Worm (Caenorhabditis elegans) whole organism, young adult: ENCODE data around the gene dsb-2.

Source experiments
- B0261.1 ChIP-seq: sonication (generic microtip); optimal IDR thresholded peaks from 2 replicates; lab custom pipeline; 2016; ENCODE audit warnings: mild to moderate bottlenecking, missing genetic modification characterization, moderate library complexity, missing compliant biosample characterization
- C17E4.6 ChIP-seq: fragments of 200-800 bp; sonication (Bioruptor generic); IDR thresholded peaks from 2 replicates; pipeline ENCODE4 v1.3.6; 2022; ENCODE audit warnings: missing genetic modification reagents, missing genetic modification characterization, missing compliant biosample characterization
- F33H1.4 ChIP-seq: fragments of 200-800 bp; sonication (Bioruptor generic); IDR thresholded peaks from 2 replicates; pipeline ENCODE4 v1.3.6; 2022; ENCODE audit warnings: missing genetic modification reagents, missing genetic modification characterization, missing compliant biosample characterization
- F39B2.1 ChIP-seq: fragments of 200-800 bp; sonication (Bioruptor generic); IDR thresholded peaks from 2 replicates; pipeline ENCODE4 v1.3.6; 2022; ENCODE audit warnings: missing genetic modification reagents, missing genetic modification characterization, missing compliant biosample characterization
- F55B11.4 ChIP-seq: sonication (generic microtip); optimal IDR thresholded peaks from 2 replicates; lab custom pipeline; 2016; ENCODE audit warnings: missing compliant biosample characterization, missing genetic modification characterization, borderline replicate concordance; ENCODE audit not compliant: insufficient read depth
- F57A8.1 ChIP-seq: fragments of 200-800 bp; sonication (Bioruptor generic); optimal IDR thresholded peaks from 2 replicates; lab custom pipeline; 2018; ENCODE audit warnings: mild to moderate bottlenecking, missing genetic modification characterization, moderate library complexity, missing compliant biosample characterization
- T26A5.8 ChIP-seq: sonication (generic microtip); optimal IDR thresholded peaks from 2 replicates; lab custom pipeline; 2016; ENCODE audit warnings: missing genetic modification characterization, missing compliant biosample characterization
- Y67H2A.10 ChIP-seq: fragments of 200-800 bp; sonication (Bioruptor generic); conservative IDR thresholded peaks from 2 replicates; pipeline ENCODE4 v1.3.6; 2022; ENCODE audit warnings: missing genetic modification reagents, missing genetic modification characterization, missing compliant biosample characterization
- Y95B8A.8 ChIP-seq: fragments of 200-800 bp; sonication (Bioruptor generic); IDR thresholded peaks from 2 replicates; pipeline ENCODE4 v1.3.6; 2022; ENCODE audit warnings: missing genetic modification reagents, missing genetic modification characterization, missing compliant biosample characterization
- atf-7 ChIP-seq: sonication (generic microtip); optimal IDR thresholded peaks from 2 replicates; lab custom pipeline; 2017; ENCODE audit warnings: mild to moderate bottlenecking, missing genetic modification characterization, missing compliant biosample characterization
- attf-3 ChIP-seq: fragments of 200-800 bp; sonication (Bioruptor generic); conservative IDR thresholded peaks from 2 replicates; pipeline ENCODE4 v1.3.6; 2022; ENCODE audit warnings: missing genetic modification reagents, missing genetic modification characterization, missing compliant biosample characterization
- attf-5 ChIP-seq: fragments of 200-800 bp; sonication (Bioruptor generic); optimal IDR thresholded peaks from 2 replicates; lab custom pipeline; 2018; ENCODE audit warnings: mild to moderate bottlenecking, missing genetic modification characterization, missing compliant biosample characterization
- cebp-1 ChIP-seq, 2 experiments: fragments of 200-800 bp in 1 of 2; sonication (Bioruptor generic) in 1 of 2; sonication (generic microtip) in 1 of 2; IDR thresholded peaks in 1 of 2; optimal IDR thresholded peaks in 1 of 2; 2 replicates each; pipeline versions ENCODE4 v1.3.6 to Lab custom; 2017 to 2022; ENCODE audit warnings: missing compliant biosample characterization in 2 of 2, missing genetic modification characterization in 2 of 2, mild to moderate bottlenecking in 1 of 2, missing genetic modification reagents in 1 of 2, moderate library complexity in 1 of 2
- dox-1 ChIP-seq: fragments of 200-800 bp; sonication (Bioruptor generic); IDR thresholded peaks from 2 replicates; pipeline ENCODE4 v1.3.6; 2022; ENCODE audit warnings: missing genetic modification reagents, missing genetic modification characterization, missing compliant biosample characterization
- dpl-1 ChIP-seq: fragments of 150-350 bp; optimal IDR thresholded peaks from 2 replicates; lab custom pipeline; 2014; ENCODE audit warnings: missing biosample characterization, missing genetic modification reagents, missing genetic modification characterization
- efl-1 ChIP-seq: fragments of 150-350 bp; optimal IDR thresholded peaks from 2 replicates; lab custom pipeline; 2014; ENCODE audit warnings: missing biosample characterization, missing genetic modification reagents, missing genetic modification characterization
- ets-4 ChIP-seq: fragments of 200-800 bp; sonication (Bioruptor generic); optimal IDR thresholded peaks from 2 replicates; lab custom pipeline; 2018; ENCODE audit warnings: mild to moderate bottlenecking, missing genetic modification characterization, missing compliant biosample characterization
- lin-40 ChIP-seq: sonication (generic microtip); optimal IDR thresholded peaks from 2 replicates; lab custom pipeline; 2016; ENCODE audit warnings: missing genetic modification characterization, mild to moderate bottlenecking, missing compliant biosample characterization, missing genotype, missing genetic modification reagents
- lsl-1 ChIP-seq: fragments of 200-800 bp; sonication (Bioruptor generic); optimal IDR thresholded peaks from 2 replicates; lab custom pipeline; 2018; ENCODE audit warnings: mild to moderate bottlenecking, missing genetic modification characterization, moderate library complexity, missing compliant biosample characterization
- madf-6 ChIP-seq: fragments of 200-800 bp; sonication (Bioruptor generic); IDR thresholded peaks from 2 replicates; pipeline ENCODE4 v1.3.6; 2022; ENCODE audit warnings: missing genetic modification reagents, missing genetic modification characterization, missing compliant biosample characterization
- nfya-1 ChIP-seq: sonication (generic microtip); optimal IDR thresholded peaks from 2 replicates; lab custom pipeline; 2017; ENCODE audit warnings: antibody characterized with exemption, missing compliant biosample characterization, missing genetic modification characterization, borderline replicate concordance; ENCODE audit not compliant: insufficient read depth
- nfyb-1 ChIP-seq: fragments of 200-800 bp; sonication (Bioruptor generic); IDR thresholded peaks from 2 replicates; pipeline ENCODE4 v1.3.6; 2022; ENCODE audit warnings: missing genetic modification reagents, missing genetic modification characterization, missing compliant biosample characterization
- nhr-80 ChIP-seq: sonication (generic microtip); optimal IDR thresholded peaks from 2 replicates; lab custom pipeline; 2016; ENCODE audit warnings: missing genetic modification characterization, missing compliant biosample characterization
- xnd-1 ChIP-seq: sonication (generic microtip); optimal IDR thresholded peaks from 2 replicates; lab custom pipeline; 2016; ENCODE audit warnings: missing genotype, missing genetic modification reagents, missing genetic modification characterization, missing compliant biosample characterization
- zfh-2 ChIP-seq: fragments of 200-800 bp; sonication (Bioruptor generic); conservative IDR thresholded peaks from 2 replicates; pipeline ENCODE4 v1.3.6; 2022; ENCODE audit warnings: missing genetic modification reagents, missing genetic modification characterization, missing compliant biosample characterization
- ztf-22 ChIP-seq: fragments of 200-800 bp; sonication (Bioruptor generic); optimal IDR thresholded peaks from 2 replicates; lab custom pipeline; 2018; ENCODE audit warnings: mild to moderate bottlenecking, missing genetic modification characterization, moderate library complexity, missing compliant biosample characterization
- ztf-25 ChIP-seq: fragments of 200-800 bp; sonication (Bioruptor generic); IDR thresholded peaks from 2 replicates; pipeline ENCODE4 v1.3.6; 2022; ENCODE audit warnings: missing genetic modification reagents, missing genetic modification characterization, missing compliant biosample characterization
- ztf-28 ChIP-seq: fragments of 200-800 bp; sonication (Bioruptor generic); IDR thresholded peaks from 2 replicates; pipeline ENCODE4 v1.3.6; 2022; ENCODE audit warnings: missing genetic modification reagents, missing genetic modification characterization, missing compliant biosample characterization
- ztf-3 ChIP-seq: fragments of 200-800 bp; sonication (Bioruptor generic); optimal IDR thresholded peaks from 2 replicates; lab custom pipeline; 2018; ENCODE audit warnings: mild to moderate bottlenecking, missing genetic modification characterization, missing compliant biosample characterization

The dsb-2 gene

ce11 chrII:14407332-14408270, 3.3 kb upstream of the dsb-2 start (continued):
- TF ChIP-seq ztf-22 = no peak
- no peak for TF ChIP-seq F39B2.1

ce11 chrII:14408312-14408711, 2.6 kb upstream of the dsb-2 start, which contains the start of gene F26H11.4:
Gene F26H11.4 (plus strand): TSS chrII:14408612.
- TF ChIP-seq lsl-1 = peak; percentile 70
- no peak for TF ChIP-seq ztf-25 (GFP tag; lab: Robert Waterston, UW)
- TF ChIP-seq B0261.1 (tag; lab: Kevin White, UChicago) = no peak
- TF ChIP-seq lin-40 (tag; lab: Kevin White, UChicago) = no peak
- TF ChIP-seq, all 124 proteins: peak for 1

- TF ChIP-seq ztf-3 (GFP tag; lab: Kevin White, UChicago) (no peak), efl-1 (GFP tag; lab: Kevin White, UChicago) (peak; percentile 7)
Measured at ce11 chrII:14413035-14413525, 2.2 kb downstream of the dsb-2 start, which contains the start of gene exl-1. Gene exl-1 (minus strand): TSS chrII:14413475.

- peak; percentile 57 for TF ChIP-seq F33H1.4 (GFP tag; lab: Robert Waterston, UW)
- peak; percentile 70 for TF ChIP-seq lsl-1
- no peak for TF ChIP-seq Y95B8A.8 (GFP tag; lab: Robert Waterston, UW)
- TF ChIP-seq F57A8.1 (GFP tag; lab: Kevin White, UChicago) = no peak
- no peak for TF ChIP-seq cebp-1 (GFP tag; IDR thresholded peaks at IDR 0.05; lab: Robert Waterston, UW)
- TF ChIP-seq cebp-1 (tag; optimal IDR thresholded peaks at IDR 0.05; lab: Kevin White, UChicago) = no peak
- peak; percentile 22 for TF ChIP-seq xnd-1 (tag; lab: Kevin White, UChicago)
- no peak for TF ChIP-seq T26A5.8
- no peak for TF ChIP-seq F55B11.4 (tag; lab: Kevin White, UChicago)
- peak; percentile 52 for TF ChIP-seq madf-6 (GFP tag; lab: Robert Waterston, UW)
Measured at ce11 chrII:14413709-14414108, 2.8 kb downstream of the dsb-2 start.

- no peak for TF ChIP-seq C17E4.6 (GFP tag; lab: Robert Waterston, UW)
- TF ChIP-seq dpl-1 (GFP tag; lab: Kevin White, UChicago) = no peak
- peak; percentile 69 for TF ChIP-seq nhr-80 (tag; lab: Kevin White, UChicago)
- no peak for TF ChIP-seq ztf-3 (GFP tag; lab: Kevin White, UChicago)
- TF ChIP-seq dox-1 (GFP tag; lab: Robert Waterston, UW) = no peak
- TF ChIP-seq, all 124 proteins: peak for 1
Measured at ce11 chrII:14415427-14415826, 4.5 kb downstream of the dsb-2 start.

- no peak for TF ChIP-seq Y67H2A.10 (GFP tag; lab: Robert Waterston, UW)
- no peak for TF ChIP-seq attf-5
- TF ChIP-seq zfh-2 (GFP tag; lab: Robert Waterston, UW) = no peak
- TF ChIP-seq nfya-1 = no peak
- TF ChIP-seq ztf-28 = no peak
- TF ChIP-seq attf-3 (GFP tag; lab: Robert Waterston, UW) = no peak
- no peak for TF ChIP-seq nfyb-1 (GFP tag; lab: Robert Waterston, UW)
- TF ChIP-seq atf-7 (tag; lab: Kevin White, UChicago) = no peak
- no peak for TF ChIP-seq ets-4 (GFP tag; lab: Kevin White, UChicago)
Measured at ce11 chrII:14416988-14417387, 6.1 kb downstream of the dsb-2 start.
